Fruit fly (Drosophila melanogaster): Measurements from ENCODE around the gene mthl10.

mthl10 gene

dm6 chr3L:366337-366736 lies 23.6 kb upstream of the mthl10 start, which contains the start of gene CG13884:
Gene CG13884, minus strand, starts transcription at chr3L:366437.
- TF ChIP-seq CG3726 (GFP tag; IDR thresholded peaks at IDR 0.05): no peak
- TF ChIP-seq Mad (GFP tag; optimal IDR thresholded peaks at IDR 0.05): no peak
- TF ChIP-seq klu (GFP tag; IDR thresholded peaks at IDR 0.05): no peak
- TF ChIP-seq jigr1 (GFP tag; IDR thresholded peaks at IDR 0.05): no peak
- TF ChIP-seq CG6175 (GFP tag; IDR thresholded peaks at IDR 0.05): no peak
- no peak for TF ChIP-seq Fer2 (tag; optimal IDR thresholded peaks at IDR 0.05)
- no peak for TF ChIP-seq bsh (GFP tag; optimal IDR thresholded peaks at IDR 0.05)
- TF ChIP-seq CG30403 (GFP tag; optimal IDR thresholded peaks at IDR 0.05): no peak
- TF ChIP-seq sens-2 (GFP tag; IDR thresholded peaks at IDR 0.05): no peak
- TF ChIP-seq CG17568 (GFP tag; optimal IDR thresholded peaks at IDR 0.05): no peak
- TF ChIP-seq Jarid2 (GFP tag; optimal IDR thresholded peaks at IDR 0.05): no peak
- TF ChIP-seq CG3281 (GFP tag; optimal IDR thresholded peaks at IDR 0.05): no peak

DNA sequence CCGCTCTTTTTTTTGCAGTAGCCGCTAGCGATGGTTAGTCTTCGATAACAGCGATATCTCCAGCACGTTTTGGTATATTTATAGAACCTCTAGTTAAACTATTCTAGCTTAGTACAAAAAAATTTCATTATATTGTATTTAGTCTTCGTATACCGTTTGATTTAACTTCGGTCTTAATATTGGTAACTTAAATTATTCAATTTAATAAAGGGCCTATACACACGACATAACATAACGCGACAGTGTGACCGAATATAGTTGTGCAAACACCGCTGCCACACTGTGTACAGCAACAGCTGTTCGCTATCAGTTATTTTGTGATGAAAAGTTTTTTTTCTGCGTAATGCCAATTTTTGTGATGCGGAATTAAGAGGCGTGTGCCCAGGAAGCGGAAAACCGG lies 18.5 kb upstream of the mthl10 start, which contains the start of the genes Cdc5 and CG1233:
Cdc5 (minus strand) TSS at position 183 of the 400 bp plus-strand sequence.
CG1233 (plus strand) TSS at position 272 of the 400 bp plus-strand sequence.
- TF ChIP-seq fu2 (GFP tag; optimal IDR thresholded peaks at IDR 0.05) (peak; percentile 18), CG2116 (GFP tag; optimal IDR thresholded peaks at IDR 0.05) (peak; percentile 76), ac (GFP tag; optimal IDR thresholded peaks at IDR 0.05) (no peak), CG1024 (GFP tag; IDR thresholded peaks at IDR 0.05) (0 out of 2 replicates have a peak, but pooled peaks have one; percentile 33), B-H1 (GFP tag; IDR thresholded peaks at IDR 0.05) (no peak), HmgD (GFP tag; optimal IDR thresholded peaks at IDR 0.05) (no peak), CG3281 (GFP tag; optimal IDR thresholded peaks at IDR 0.05) (no peak), gro (GFP tag; optimal IDR thresholded peaks at IDR 0.05) (no peak), Gsc (GFP tag; IDR thresholded peaks at IDR 0.05) (no peak), vfl (GFP tag; optimal IDR thresholded peaks at IDR 0.05) (no peak), Chrac-16 (GFP tag; optimal IDR thresholded peaks at IDR 0.05) (peak; percentile 20), CG1603 (tag; optimal IDR thresholded peaks at IDR 0.05) (no peak), CG2120 (GFP tag; optimal IDR thresholded peaks at IDR 0.05) (peak; percentile 77), CG8359 (GFP tag; optimal IDR thresholded peaks at IDR 0.05; ENCODE audit: borderline replicate concordance) (no peak), CG10959 (GFP tag; IDR thresholded peaks at IDR 0.05) (no peak), Bgb (GFP tag; IDR thresholded peaks at IDR 0.05; ENCODE audit: partially characterized antibody) (peak; percentile 43; the same call in 1 of the 2 replicates), CG4360 (GFP tag; IDR thresholded peaks at IDR 0.05) (no peak), Nf-YB (GFP tag; optimal IDR thresholded peaks at IDR 0.05) (peak; percentile 24), Spps (tag; optimal IDR thresholded peaks at IDR 0.05) (no peak), CG5180 (GFP tag; optimal IDR thresholded peaks at IDR 0.05) (no peak), ERR (GFP tag; optimal IDR thresholded peaks at IDR 0.05) (no peak), fd64A (GFP tag; optimal IDR thresholded peaks at IDR 0.05) (no peak), CG3163 (GFP tag; optimal IDR thresholded peaks at IDR 0.05) (no peak), CG10431 (GFP tag; optimal IDR thresholded peaks at IDR 0.05) (peak; percentile 26), fd102C (GFP tag; optimal IDR thresholded peaks at IDR 0.05) (peak; percentile 41), odd (GFP tag; optimal IDR thresholded peaks at IDR 0.05) (no peak), peb (GFP tag; IDR thresholded peaks at IDR 0.05) (no peak), CG12071 (GFP tag; optimal IDR thresholded peaks at IDR 0.05) (no peak), croc (GFP tag; conservative IDR thresholded peaks at IDR 0.05) (no peak), CG10979 (tag; optimal IDR thresholded peaks at IDR 0.05) (peak; percentile 69), dmrt99B (tag; optimal IDR thresholded peaks at IDR 0.05) (no peak), CG8089 (GFP tag; optimal IDR thresholded peaks at IDR 0.05) (peak; percentile 17), Deaf1 (tag; optimal IDR thresholded peaks at IDR 0.05) (no peak), dati (GFP tag; IDR thresholded peaks at IDR 0.05) (no peak), da (GFP tag; optimal IDR thresholded peaks at IDR 0.05) (no peak), D19A (tag; optimal IDR thresholded peaks at IDR 0.05) (no peak), nau (GFP tag; optimal IDR thresholded peaks at IDR 0.05) (no peak), crp (GFP tag; optimal IDR thresholded peaks at IDR 0.05) (peak; percentile 92 to 98), twi (tag; optimal IDR thresholded peaks at IDR 0.05) (no peak)
